Fruit fly (Drosophila melanogaster) whole organism, prepupa: ENCODE results near the gene CG5390.

Source experiments
- CG1621 ChIP-seq: fragments of 200-800 bp; sonication (Bioruptor generic); optimal IDR thresholded peaks from 3 replicates; lab custom pipeline; 2018; ENCODE audit warnings: missing biosample characterization, mild to moderate bottlenecking, missing genetic modification characterization
- CG6854 ChIP-seq: fragments of 200-800 bp; sonication (Bioruptor generic); optimal IDR thresholded peaks from 2 replicates; lab custom pipeline; 2017; ENCODE audit warnings: missing biosample characterization, mild to moderate bottlenecking, missing genetic modification characterization
- CG8119 ChIP-seq: fragments of 200-800 bp; sonication (Bioruptor generic); IDR thresholded peaks from 3 replicates; pipeline ENCODE4 v1.3.6; 2022; ENCODE audit warnings: missing biosample characterization, missing genetic modification characterization
- Eip75B ChIP-seq: fragments of 200-800 bp; sonication (Bioruptor generic); optimal IDR thresholded peaks from 3 replicates; lab custom pipeline; 2016; ENCODE audit warnings: missing biosample characterization, missing genetic modification characterization
- Eip93F ChIP-seq: fragments of 200-800 bp; sonication (Bioruptor generic); optimal IDR thresholded peaks from 2 replicates; lab custom pipeline; 2016; ENCODE audit warnings: missing biosample characterization, mild to moderate bottlenecking, missing genetic modification characterization
- Hr39 ChIP-seq: fragments of 200-800 bp; sonication (Bioruptor generic); optimal IDR thresholded peaks from 2 replicates; lab custom pipeline; 2016; ENCODE audit warnings: missing biosample characterization, missing genetic modification characterization
- OdsH ChIP-seq: fragments of 200-800 bp; sonication (Bioruptor generic); optimal IDR thresholded peaks from 3 replicates; lab custom pipeline; 2016; ENCODE audit warnings: missing biosample characterization, missing genetic modification characterization
- svp ChIP-seq: fragments of 200-800 bp; sonication (Bioruptor generic); peaks from one replicate; lab custom pipeline; 2016; ENCODE audit warnings: missing biosample characterization, missing genetic modification characterization

dm6 chr2L:10277362-10277761 lies 29.0 kb downstream of the CG5390 start:
- TF ChIP-seq CG6854 (GFP tag; lab: Kevin White, UChicago) (no peak), CG1621 (tag; lab: Kevin White, UChicago) (no peak), svp (GFP tag; lab: Kevin White, UChicago) (no peak), Eip75B (no peak), Hr39 (GFP tag; lab: Kevin White, UChicago) (no peak), CG8119 (GFP tag; lab: Robert Waterston, UW) (no peak), OdsH (GFP tag; lab: Kevin White, UChicago) (no peak), Eip93F (GFP tag; lab: Kevin White, UChicago) (no peak)
